Worm (Caenorhabditis elegans): ENCODE data around the gene R08D7.5.

- TF ChIP-seq tab-1 (GFP tag; IDR thresholded peaks at IDR 0.05), result no peak
- TF ChIP-seq ztf-29 (GFP tag; IDR thresholded peaks at IDR 0.05), result no peak
- TF ChIP-seq cog-1 (tag; optimal IDR thresholded peaks at IDR 0.05), result no peak
- no peak for TF ChIP-seq ref-1 (GFP tag; conservative IDR thresholded peaks at IDR 0.05)
- TF ChIP-seq flt-1 (GFP tag; IDR thresholded peaks at IDR 0.05), result no peak
Measured at ce11 chrIII:8967639-8968038, 6.3 kb upstream of the R08D7.5 start, which contains the start of the genes bud-13 and rpap-2.

All from whole organism, midembryonic.